Worm (Caenorhabditis elegans) whole organism, L2 larva: ENCODE results near the gene T20D3.6.

Source experiments
- R02D3.7 ChIP-seq: fragments of 150-350 bp; optimal IDR thresholded peaks from 2 replicates; lab custom pipeline; 2014; ENCODE audit warnings: missing biosample characterization, missing genetic modification characterization
- aly-2 ChIP-seq: fragments of 150-350 bp; optimal IDR thresholded peaks from 2 replicates; lab custom pipeline; 2014; ENCODE audit warnings: missing biosample characterization, missing genetic modification characterization
- blmp-1 ChIP-seq: sonication (generic microtip); optimal IDR thresholded peaks from 2 replicates; lab custom pipeline; 2017; ENCODE audit warnings: missing genetic modification characterization, mild to moderate bottlenecking, missing compliant biosample characterization, antibody characterized with exemption, moderate library complexity; ENCODE audit not compliant: insufficient read depth
- ceh-16 ChIP-seq: fragments of 150-350 bp; optimal IDR thresholded peaks from 2 replicates; lab custom pipeline; 2014; ENCODE audit warnings: missing biosample characterization, missing genetic modification characterization
- crh-2 ChIP-seq: sonication (generic microtip); optimal IDR thresholded peaks from 2 replicates; lab custom pipeline; 2017; ENCODE audit warnings: missing biosample characterization, missing genetic modification characterization
- lin-39 ChIP-seq: fragments of 150-350 bp; optimal IDR thresholded peaks from 2 replicates; lab custom pipeline; 2014; ENCODE audit warnings: missing biosample characterization, missing genetic modification reagents, missing genetic modification characterization
- lsy-2 ChIP-seq, 2 experiments: fragments of 150-350 bp in 1 of 2; sonication (generic microtip) in 1 of 2; optimal IDR thresholded peaks; 2 replicates each; lab custom pipeline; 2014 to 2017; ENCODE audit warnings: missing biosample characterization in 2 of 2, missing genetic modification characterization in 2 of 2
- nhr-21 ChIP-seq: fragments of 150-350 bp; optimal IDR thresholded peaks from 2 replicates; lab custom pipeline; 2014; ENCODE audit warnings: missing biosample characterization, missing genetic modification characterization
- nhr-77 ChIP-seq: fragments of 150-350 bp; optimal IDR thresholded peaks from 2 replicates; lab custom pipeline; 2014; ENCODE audit warnings: missing biosample characterization, missing genetic modification characterization
- unc-39 ChIP-seq: fragments of 150-350 bp; optimal IDR thresholded peaks from 2 replicates; lab custom pipeline; 2014; ENCODE audit warnings: missing biosample characterization, missing genetic modification characterization
- unc-55 ChIP-seq: fragments of 150-350 bp; sonication (generic microtip); optimal IDR thresholded peaks from 3 replicates; lab custom pipeline; 2014; ENCODE audit warnings: missing biosample characterization, missing genetic modification reagents, missing genetic modification characterization
- ztf-11 ChIP-seq: sonication (generic microtip); optimal IDR thresholded peaks from 2 replicates; lab custom pipeline; 2017; ENCODE audit warnings: missing biosample characterization, missing genetic modification characterization

ce11 chrIV:9316068-9316681 lies 22.9 kb downstream of the T20D3.6 start, which contains the start of the genes F49C12.9 and rpn-7:
- TF ChIP-seq aly-2 = no peak
- TF ChIP-seq R02D3.7 (tag; lab: Kevin White, UChicago) = no peak
- no peak for TF ChIP-seq blmp-1 (tag; lab: Kevin White, UChicago)
- TF ChIP-seq crh-2 (tag; lab: Kevin White, UChicago) = peak; percentile 5
- TF ChIP-seq ceh-16 (tag; lab: Kevin White, UChicago) = no peak
- TF ChIP-seq nhr-77 = no peak
- TF ChIP-seq unc-39 (tag; lab: Kevin White, UChicago) = no peak
- TF ChIP-seq nhr-21 = no peak
- peak; percentile 65 for TF ChIP-seq unc-55
- peak in 1 of 2 experiments; percentile 3 for TF ChIP-seq lsy-2 (tag; optimal IDR thresholded peaks at IDR 0.05; lab: Kevin White, UChicago)
- no peak for TF ChIP-seq ztf-11 (tag; lab: Kevin White, UChicago)
- no peak for TF ChIP-seq lin-39 (tag; lab: Kevin White, UChicago)
